Fruit fly (Drosophila melanogaster) whole organism, larva: ENCODE data around the gene CG40045.

Experiments
- noc ChIP-seq: fragments of 200-800 bp; sonication (Bioruptor generic); optimal IDR thresholded peaks from 3 replicates; lab custom pipeline; 2019; ENCODE audit warnings: missing biosample characterization, mild to moderate bottlenecking, missing genetic modification characterization, moderate library complexity

CG40045 gene

DNA sequence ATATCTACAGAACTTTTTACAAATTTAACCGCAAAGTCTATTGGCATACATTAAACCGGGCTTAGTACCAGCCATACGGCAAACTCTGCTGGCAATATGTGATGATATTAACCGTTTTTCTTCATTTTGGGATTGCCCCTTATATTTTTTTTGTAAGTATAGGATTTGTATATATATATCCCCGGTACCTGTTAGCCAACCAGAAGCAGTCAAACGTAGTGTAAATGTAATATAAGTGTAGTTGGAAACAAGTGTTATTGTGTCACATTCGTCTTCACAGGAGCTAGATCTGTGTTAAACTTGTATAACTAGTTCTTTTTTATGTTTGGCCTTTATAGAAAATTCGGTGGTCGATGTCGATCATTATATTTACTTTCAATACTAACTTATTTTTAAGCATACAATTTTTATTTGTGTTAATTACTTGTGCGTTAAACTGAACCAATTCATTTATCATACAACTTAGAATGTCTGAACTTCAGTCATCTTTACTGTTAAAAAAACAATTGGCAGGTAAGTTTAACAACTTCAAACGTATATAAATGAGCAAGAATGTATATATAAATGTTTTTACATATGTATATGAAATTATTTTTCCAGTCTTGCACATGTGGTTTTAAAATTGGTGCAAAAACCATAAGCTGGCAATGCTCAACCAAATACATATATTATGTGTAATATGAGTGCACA lies at the start of gene CG40045:
Gene CG40045 (plus strand): TSS at position 305 of the 690 bp plus-strand sequence.
- TF ChIP-seq noc (tag; lab: Kevin White, UChicago): no peak

DNA sequence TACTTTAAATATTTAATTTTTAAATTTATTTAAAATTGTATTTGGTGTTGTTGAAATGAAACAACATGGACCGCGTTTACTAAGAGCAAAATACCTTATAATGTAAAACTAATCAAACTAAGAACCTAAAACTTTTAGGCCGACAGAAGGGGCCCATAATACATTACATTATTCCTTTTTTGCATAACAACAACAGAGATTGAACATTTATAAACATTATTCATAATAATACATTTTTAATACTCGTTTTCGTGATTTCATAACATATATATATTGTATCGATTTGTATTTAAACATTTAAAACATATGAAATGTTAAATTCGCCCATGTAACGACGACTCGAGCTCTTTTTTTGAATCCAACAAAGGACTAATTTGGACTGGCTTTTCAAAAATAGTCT lies 42.0 kb upstream of the CG40045 start, which contains the start of gene CG40470:
Gene CG40470 (minus strand): TSS at position 101 of the 400 bp plus-strand sequence.
- TF ChIP-seq noc (tag; lab: Kevin White, UChicago): no peak

DNA sequence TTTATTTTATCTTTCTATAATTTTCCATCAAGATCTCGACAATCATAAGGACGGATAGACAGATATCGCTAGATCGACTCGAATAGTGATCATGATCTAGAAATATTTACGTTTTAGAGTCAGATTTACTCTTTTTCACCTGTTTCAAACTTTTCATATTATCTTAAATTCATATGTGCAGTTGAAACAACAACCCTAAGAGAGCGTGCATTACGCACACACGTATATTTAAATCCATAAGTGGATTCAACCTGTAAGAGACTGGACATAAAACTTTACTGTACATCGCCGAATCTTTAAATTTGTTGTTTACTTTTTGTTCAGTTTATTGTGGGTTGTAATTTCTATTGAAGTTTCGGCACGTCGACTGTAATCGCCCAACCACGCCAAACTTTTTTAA lies 1.5 kb downstream of the CG40045 start:
- no peak for TF ChIP-seq noc (tag; lab: Kevin White, UChicago)

DNA sequence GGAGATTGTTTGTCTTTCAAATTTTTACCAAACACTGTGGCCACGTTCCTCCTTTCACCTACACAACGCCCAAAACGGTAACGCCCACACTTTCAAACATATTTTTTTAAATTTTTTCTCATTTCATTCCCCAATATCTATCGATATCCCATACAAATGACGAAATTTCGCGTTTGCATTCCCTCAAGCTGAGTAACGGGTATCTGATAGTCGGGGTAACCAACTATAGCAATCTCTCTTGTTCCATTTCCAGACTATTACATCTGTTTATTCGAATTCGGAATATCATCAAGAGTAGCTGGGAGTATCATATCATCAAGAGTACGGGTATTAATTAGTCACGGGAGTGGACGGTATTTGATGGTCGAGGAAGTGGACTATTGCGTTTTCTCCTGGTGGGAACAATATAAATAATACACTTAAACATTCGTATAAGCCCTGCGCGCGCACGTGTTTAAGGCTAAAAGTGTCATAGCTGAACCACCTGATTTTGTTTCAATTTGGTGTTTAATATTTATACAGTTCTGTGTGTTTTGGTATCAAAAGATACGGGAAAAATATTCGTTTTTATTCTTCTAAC lies 45.5 kb downstream of the CG40045 start, which contains the start of gene Snap25:
Gene Snap25 (plus strand): TSS at position 468 of the 580 bp plus-strand sequence.
- TF ChIP-seq noc (tag; lab: Kevin White, UChicago): no peak

DNA sequence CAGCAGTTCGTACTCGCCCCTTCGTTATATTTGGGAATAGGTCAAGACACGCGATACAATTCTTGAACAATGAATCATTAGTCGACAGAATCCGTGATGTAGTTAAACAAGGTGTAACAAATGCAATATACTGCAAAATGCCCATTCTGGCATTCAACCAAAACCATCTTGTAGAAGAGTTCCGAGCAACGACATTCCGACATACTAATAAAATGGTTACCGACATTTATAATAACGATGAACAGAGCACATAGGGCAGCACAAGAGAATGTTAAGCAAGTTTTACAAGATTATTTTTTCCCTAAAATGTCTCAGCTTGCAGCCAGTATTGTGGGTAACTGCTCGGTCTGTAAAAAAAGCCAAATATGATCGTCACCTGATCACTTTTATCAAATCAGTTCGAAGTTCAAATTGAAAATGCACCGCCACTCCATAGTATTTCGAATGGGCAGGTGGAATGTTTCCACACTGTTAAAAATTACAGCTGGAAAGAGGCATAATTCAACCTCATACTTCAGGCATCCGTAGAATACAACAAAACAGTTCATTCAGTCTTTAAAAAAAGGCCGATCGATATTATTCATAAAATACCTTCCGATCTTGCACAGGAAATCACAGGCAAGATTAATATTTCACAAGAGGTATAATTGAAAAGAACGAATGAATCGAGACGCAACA lies 54.8 kb downstream of the CG40045 start:
- TF ChIP-seq noc (tag; lab: Kevin White, UChicago): no peak
